Worm (Caenorhabditis elegans): Measurements from ENCODE around the gene C40A11.2.

C40A11.2 gene

DNA sequence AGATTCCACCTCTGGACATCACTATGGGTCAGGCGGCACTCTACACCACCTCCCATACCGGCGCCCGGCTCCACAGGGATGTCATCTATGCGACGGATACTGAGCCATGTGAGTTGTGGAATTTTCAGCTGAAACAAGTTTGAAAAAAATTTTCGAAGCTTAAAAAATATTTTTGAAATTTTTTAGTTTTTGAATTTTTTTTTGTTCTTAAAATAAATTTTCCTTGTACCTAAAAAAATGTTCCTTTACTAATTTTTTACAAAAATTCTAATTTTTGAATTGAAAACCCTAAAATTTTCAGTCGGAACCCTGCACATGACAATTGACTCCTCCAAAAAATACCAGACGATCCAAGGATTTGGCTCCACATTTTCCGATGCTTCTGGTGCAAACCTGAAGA, 31.0 kb downstream of the C40A11.2 start:
- TF ChIP-seq egl-43 (GFP tag; IDR thresholded peaks at IDR 0.05) (no peak), aha-1 (tag) (peak; percentile 92), D1046.2 (GFP tag; IDR thresholded peaks at IDR 0.05) (no peak)

DNA sequence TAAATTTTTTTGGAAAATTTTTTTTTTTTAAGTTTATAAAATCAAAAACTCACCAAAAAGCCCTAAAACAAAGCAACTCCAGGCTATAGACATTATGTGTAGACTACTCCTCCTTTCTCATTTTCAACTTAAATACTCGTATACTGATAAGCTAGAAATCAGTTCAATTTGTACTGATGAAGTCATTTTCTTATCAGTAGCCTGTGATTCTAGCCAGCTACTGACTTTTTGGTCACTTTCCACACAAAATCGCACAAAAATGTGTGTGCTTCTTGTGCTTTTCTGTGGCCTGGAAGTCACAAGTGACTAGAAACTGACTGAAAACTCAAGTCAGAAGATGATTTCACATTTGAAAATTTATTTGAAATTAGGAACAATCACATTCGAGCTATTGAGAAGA, 39.6 kb downstream of the C40A11.2 start, which contains the start of gene gba-2:
Gene gba-2, minus strand, starts transcription at position 106 of the 400 bp plus-strand sequence.
- no peak for TF ChIP-seq lir-3 (tag; optimal IDR thresholded peaks at IDR 0.05)
- peak; percentile 15 for TF ChIP-seq hlh-30 (tag; optimal IDR thresholded peaks at IDR 0.05; ENCODE audit: insufficient read depth)
- TF ChIP-seq nhr-41 (GFP tag; IDR thresholded peaks at IDR 0.05) = no peak
- peak; percentile 98 for TF ChIP-seq nhr-28 (tag; optimal IDR thresholded peaks at IDR 0.05)
- TF ChIP-seq nhr-77 (tag; optimal IDR thresholded peaks at IDR 0.05) = peak; percentile 17
- TF ChIP-seq F26F4.8 (GFP tag; conservative IDR thresholded peaks at IDR 0.05) = no peak
- TF ChIP-seq snpc-1.2 (GFP tag; IDR thresholded peaks at IDR 0.05) = no peak
- TF ChIP-seq ZK337.2 (GFP tag; IDR thresholded peaks at IDR 0.05) = no peak
- no peak for TF ChIP-seq zfp-2 (tag; optimal IDR thresholded peaks at IDR 0.05)
- peak; percentile 63; the same call in 1 of the 2 replicates for TF ChIP-seq dmd-6 (GFP tag; IDR thresholded peaks at IDR 0.05)
- no peak for TF ChIP-seq dmd-8 (GFP tag; IDR thresholded peaks at IDR 0.05)
- TF ChIP-seq tag-97 (GFP tag; IDR thresholded peaks at IDR 0.05) = no peak
- TF ChIP-seq hlh-11 (tag; optimal IDR thresholded peaks at IDR 0.05) = peak; percentile 30
- no peak for TF ChIP-seq egl-27 (tag; optimal IDR thresholded peaks at IDR 0.05)
- TF ChIP-seq Y105C5A.15 (GFP tag; IDR thresholded peaks at IDR 0.05) = no peak
- TF ChIP-seq pqm-1 (tag; optimal IDR thresholded peaks at IDR 0.05) = peak; percentile 69
- TF ChIP-seq ceh-62 (tag; optimal IDR thresholded peaks at IDR 0.05) = no peak
- TF ChIP-seq nhr-102 (tag; optimal IDR thresholded peaks at IDR 0.05) = no peak
- TF ChIP-seq mes-2 (tag; optimal IDR thresholded peaks at IDR 0.05; ENCODE audit: poor library complexity, severe bottlenecking) = no peak

DNA sequence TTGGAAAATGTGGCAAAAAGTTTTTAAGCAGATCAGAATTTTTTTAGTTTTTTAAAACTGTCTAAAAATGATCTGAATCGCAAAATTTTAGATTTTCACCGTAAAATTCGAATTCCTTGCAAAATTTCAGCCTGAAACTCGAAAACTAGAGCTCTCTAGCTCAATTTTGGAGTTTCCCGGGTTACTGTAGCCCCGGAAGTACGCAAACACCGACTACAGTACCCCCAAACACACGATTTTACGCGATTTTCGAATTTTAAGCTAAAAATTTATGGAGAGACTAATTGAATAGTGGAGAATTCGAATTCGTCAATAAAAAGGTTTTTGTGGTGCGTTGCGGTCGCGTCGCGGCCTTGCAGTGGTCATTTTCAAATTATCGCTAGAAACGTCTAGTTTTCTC, 40.0 kb downstream of the C40A11.2 start:
- TF ChIP-seq aha-1 (tag) (no peak), lsy-2 (tag; optimal IDR thresholded peaks at IDR 0.05) (peak in 1 of 2 experiments; percentile 0), unc-62 (GFP tag; optimal IDR thresholded peaks at IDR 0.05 in 1 of 2) (peak in 1 of 2 experiments; percentile 70), unc-62 (tag; optimal IDR thresholded peaks at IDR 0.05) (no peak), vab-7 (GFP tag; IDR thresholded peaks at IDR 0.05) (no peak), egl-43 (GFP tag; IDR thresholded peaks at IDR 0.05) (no peak), pha-4 (GFP tag; IDR thresholded peaks at IDR 0.05) (no peak), pha-4 (tag; optimal IDR thresholded peaks at IDR 0.05) (no peak), egl-27 (tag; optimal IDR thresholded peaks at IDR 0.05) (no peak), aly-2 (tag; optimal IDR thresholded peaks at IDR 0.05) (no peak), mes-2 (tag; optimal IDR thresholded peaks at IDR 0.05; ENCODE audit: poor library complexity, severe bottlenecking) (no peak), zfp-2 (tag; optimal IDR thresholded peaks at IDR 0.05) (no peak), rbr-2 (tag; optimal IDR thresholded peaks at IDR 0.05) (no peak), unc-39 (tag; optimal IDR thresholded peaks at IDR 0.05) (no peak), daf-8 (GFP tag; IDR thresholded peaks at IDR 0.05) (no peak), Y48G9A.11 (GFP tag; IDR thresholded peaks at IDR 0.05) (no peak), nhr-42 (GFP tag; IDR thresholded peaks at IDR 0.05) (no peak), dpl-1 (GFP tag; optimal IDR thresholded peaks at IDR 0.05) (no peak), dmd-6 (GFP tag; IDR thresholded peaks at IDR 0.05) (no peak), gei-8 (GFP tag; optimal IDR thresholded peaks at IDR 0.05) (no peak), lin-13 (GFP tag; optimal IDR thresholded peaks at IDR 0.05) (peak; percentile 34)

DNA sequence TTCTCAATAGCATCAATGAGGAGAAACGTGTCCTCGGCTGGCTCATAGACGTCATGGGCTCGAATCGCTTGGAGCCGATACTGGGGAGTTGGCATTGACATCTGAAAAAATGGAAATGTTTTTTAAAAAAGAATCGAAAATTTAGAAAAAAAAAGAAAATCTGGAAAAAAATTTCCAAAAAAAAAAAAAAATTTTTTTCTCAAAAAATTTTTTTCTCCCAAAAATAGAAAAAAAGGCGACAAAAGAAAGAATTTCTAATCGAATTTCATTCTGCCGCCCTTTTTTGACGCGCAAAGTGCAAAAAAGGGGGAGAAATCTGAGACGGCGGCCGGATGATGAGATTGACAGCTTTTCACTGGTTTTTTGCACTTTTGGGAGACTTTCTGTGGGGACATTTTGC, 42.6 kb downstream of the C40A11.2 start, which contains the start of gene mtq-2:
Gene mtq-2, minus strand, starts transcription at position 101 of the 400 bp plus-strand sequence.
- TF ChIP-seq hlh-30 (tag; optimal IDR thresholded peaks at IDR 0.05; ENCODE audit: insufficient read depth) (no peak), nhr-237 (tag; optimal IDR thresholded peaks at IDR 0.05) (no peak), vab-7 (GFP tag; IDR thresholded peaks at IDR 0.05) (no peak), cey-2 (tag; optimal IDR thresholded peaks at IDR 0.05; ENCODE audit: borderline replicate concordance, insufficient read depth) (no peak), mdt-29 (GFP tag; IDR thresholded peaks at IDR 0.05) (no peak)

Data from whole organism, L4 larva.